Fruit fly (Drosophila melanogaster) whole organism, embryonic: ENCODE data around the gene Ostgamma.

ENCODE experiments used
- Aef1 ChIP-seq: fragments of 200-800 bp; sonication (Bioruptor generic); IDR thresholded peaks from 3 replicates; pipeline ENCODE4 v1.3.6; 2022; ENCODE audit warnings: missing biosample characterization, missing genetic modification characterization
- CG10321 ChIP-seq: fragments of 200-800 bp; sonication (Bioruptor generic); IDR thresholded peaks from 2 replicates; pipeline ENCODE4 v1.3.6; 2022; ENCODE audit warnings: missing biosample characterization, missing genetic modification characterization
- CG10543 ChIP-seq: fragments of 200-800 bp; sonication (Bioruptor generic); optimal IDR thresholded peaks from 3 replicates; lab custom pipeline; 2017; ENCODE audit warnings: missing biosample characterization, mild to moderate bottlenecking, missing genetic modification characterization, moderate library complexity
- CG10565 ChIP-seq: fragments of 200-800 bp; sonication (Bioruptor generic); optimal IDR thresholded peaks from 3 replicates; lab custom pipeline; 2016; ENCODE audit warnings: missing biosample characterization, mild to moderate bottlenecking, missing genetic modification characterization
- CG11398 ChIP-seq: fragments of 200-800 bp; sonication (Bioruptor generic); optimal IDR thresholded peaks from 2 replicates; lab custom pipeline; 2016; ENCODE audit warnings: missing biosample characterization, missing genetic modification characterization
- CG13287 ChIP-seq: fragments of 200-800 bp; sonication (Bioruptor generic); IDR thresholded peaks from 2 replicates; pipeline ENCODE4 v1.3.6; 2022; ENCODE audit warnings: missing biosample characterization, missing genetic modification characterization; ENCODE audit not compliant: partially characterized antibody
- CG14441 ChIP-seq: fragments of 200-800 bp; sonication (Bioruptor generic); IDR thresholded peaks from 2 replicates; pipeline ENCODE4 v1.3.6; 2022; ENCODE audit warnings: missing biosample characterization, missing genetic modification characterization
- CG14710 ChIP-seq: fragments of 200-800 bp; sonication (Bioruptor generic); optimal IDR thresholded peaks from 3 replicates; lab custom pipeline; 2019; ENCODE audit warnings: missing biosample characterization, mild to moderate bottlenecking, missing genetic modification characterization, moderate library complexity
- CG15011 ChIP-seq: fragments of 200-800 bp; sonication (Bioruptor generic); optimal IDR thresholded peaks from 3 replicates; lab custom pipeline; 2018; ENCODE audit warnings: missing biosample characterization, mild to moderate bottlenecking, missing genetic modification characterization
- CG17829 ChIP-seq: fragments of 200-800 bp; optimal IDR thresholded peaks from 2 replicates; lab custom pipeline; 2019; ENCODE audit warnings: missing biosample characterization, mild to moderate bottlenecking, missing genetic modification characterization, moderate library complexity
- CG2116 ChIP-seq: fragments of 200-800 bp; sonication (Bioruptor generic); optimal IDR thresholded peaks from 3 replicates; lab custom pipeline; 2018; ENCODE audit warnings: missing biosample characterization, mild to moderate bottlenecking, missing genetic modification characterization
- CG31224 ChIP-seq: fragments of 200-800 bp; sonication (Bioruptor generic); IDR thresholded peaks from 2 replicates; pipeline ENCODE4 v1.3.6; 2022; ENCODE audit warnings: missing biosample characterization, missing genetic modification characterization
- CG31388 ChIP-seq: fragments of 200-800 bp; sonication (Bioruptor generic); optimal IDR thresholded peaks from 2 replicates; lab custom pipeline; 2016; ENCODE audit warnings: missing biosample characterization, missing genetic modification characterization
- CG32772 ChIP-seq: fragments of 200-800 bp; sonication (Bioruptor generic); IDR thresholded peaks from 2 replicates; pipeline ENCODE4 v1.3.6; 2022; ENCODE audit warnings: missing biosample characterization, missing genetic modification characterization
- CG3838 ChIP-seq: fragments of 200-800 bp; sonication (Bioruptor generic); optimal IDR thresholded peaks from 3 replicates; lab custom pipeline; 2016; ENCODE audit warnings: missing biosample characterization, missing genetic modification characterization
- CG4820 ChIP-seq: fragments of 200-800 bp; sonication (Bioruptor generic); optimal IDR thresholded peaks from 3 replicates; lab custom pipeline; 2016; ENCODE audit warnings: missing biosample characterization, missing genetic modification characterization
- CG5953 ChIP-seq: fragments of 200-800 bp; sonication (Bioruptor generic); IDR thresholded peaks from 2 replicates; pipeline ENCODE4 v1.3.6; 2022; ENCODE audit warnings: missing biosample characterization, missing genetic modification characterization
- CG6791 ChIP-seq: fragments of 200-800 bp; sonication (Bioruptor generic); IDR thresholded peaks from 3 replicates; pipeline ENCODE4 v1.3.6; 2022; ENCODE audit warnings: missing biosample characterization, missing genetic modification characterization; ENCODE audit not compliant: partially characterized antibody
- CG8290 ChIP-seq, 3 experiments: fragments of 200-800 bp; sonication (Bioruptor generic); optimal IDR thresholded peaks; 2 replicates each; lab custom pipeline; 2016 to 2019; ENCODE audit warnings: missing biosample characterization in 3 of 3, missing genetic modification characterization in 3 of 3, mild to moderate bottlenecking in 2 of 3, moderate library complexity in 1 of 3
- D ChIP-seq, 2 experiments: fragments of 200-800 bp in 1 of 2; fragments of >200 bp in 1 of 2; sonication (Bioruptor generic) in 1 of 2; optimal IDR thresholded peaks; 2 replicates in 1 of 2; 3 replicates in 1 of 2; lab custom pipeline; 2017; ENCODE audit warnings: mild to moderate bottlenecking in 1 of 2, missing biosample characterization in 1 of 2, missing genetic modification characterization in 1 of 2, missing genetic modification reagents in 1 of 2
- Doc2 ChIP-seq: fragments of 200-800 bp; sonication (Bioruptor generic); IDR thresholded peaks from 2 replicates; pipeline ENCODE4 v1.3.6; 2022; ENCODE audit warnings: missing biosample characterization, missing genetic modification characterization
- Gsc ChIP-seq: fragments of 200-800 bp; sonication (Bioruptor generic); IDR thresholded peaks from 2 replicates; pipeline ENCODE4 v1.3.6; 2022; ENCODE audit warnings: missing biosample characterization, missing genetic modification characterization
- HLH3B ChIP-seq: fragments of 200-800 bp; sonication (Bioruptor generic); IDR thresholded peaks from 2 replicates; pipeline ENCODE4 v1.3.6; 2022; ENCODE audit warnings: missing biosample characterization, missing genetic modification characterization
- Hand ChIP-seq: fragments of 200-800 bp; sonication (Bioruptor generic); optimal IDR thresholded peaks from 2 replicates; lab custom pipeline; 2017; ENCODE audit warnings: mild to moderate bottlenecking, missing biosample characterization, missing genetic modification reagents, missing genetic modification characterization
- Hr51 ChIP-seq, 2 experiments: fragments of 200-800 bp; sonication (Bioruptor generic); optimal IDR thresholded peaks; 2 replicates in 1 of 2; 3 replicates in 1 of 2; lab custom pipeline; 2016 to 2018; ENCODE audit warnings: missing biosample characterization in 2 of 2, missing genetic modification characterization in 2 of 2, mild to moderate bottlenecking in 1 of 2, moderate library complexity in 1 of 2
- Kr ChIP-seq: fragments of 200-800 bp; sonication (Bioruptor generic); optimal IDR thresholded peaks from 2 replicates; lab custom pipeline; 2017; ENCODE audit warnings: missing biosample characterization, mild to moderate bottlenecking, missing genetic modification characterization
- MBD-R2 ChIP-seq: fragments of 200-800 bp; sonication (Bioruptor generic); IDR thresholded peaks from 2 replicates; pipeline ENCODE4 v1.3.6; 2022; ENCODE audit warnings: missing biosample characterization, missing genetic modification characterization
- MTF-1 ChIP-seq: fragments of 200-800 bp; sonication (Bioruptor generic); optimal IDR thresholded peaks from 2 replicates; lab custom pipeline; 2018; ENCODE audit warnings: missing biosample characterization, mild to moderate bottlenecking, missing genetic modification characterization, borderline replicate concordance
- Nf-YA ChIP-seq: fragments of 200-800 bp; sonication (Bioruptor generic); IDR thresholded peaks from 2 replicates; pipeline ENCODE4 v1.3.6; 2022; ENCODE audit warnings: missing biosample characterization, missing genetic modification characterization
- Optix ChIP-seq: fragments of 200-800 bp; sonication (Bioruptor generic); IDR thresholded peaks from 3 replicates; pipeline ENCODE4 v1.3.6; 2022; ENCODE audit warnings: missing biosample characterization, missing genetic modification characterization
- Ravus ChIP-seq: fragments of 200-800 bp; sonication (Bioruptor generic); IDR thresholded peaks from 2 replicates; pipeline ENCODE4 v1.3.6; 2022; ENCODE audit warnings: missing biosample characterization, missing genetic modification characterization
- bcd ChIP-seq: fragments of 200-800 bp; sonication (Bioruptor generic); optimal IDR thresholded peaks from 2 replicates; lab custom pipeline; 2017; ENCODE audit warnings: missing biosample characterization, mild to moderate bottlenecking, missing genetic modification characterization
- cas ChIP-seq: fragments of 200-800 bp; sonication (Bioruptor generic); IDR thresholded peaks from 2 replicates; pipeline ENCODE4 v1.3.6; 2022; ENCODE audit warnings: missing biosample characterization, missing genetic modification characterization
- chif ChIP-seq, 2 experiments: fragments of 200-800 bp; sonication (Bioruptor generic); optimal IDR thresholded peaks; 3 replicates each; lab custom pipeline; 2016; ENCODE audit warnings: missing biosample characterization in 2 of 2, missing genetic modification characterization in 2 of 2
- dati ChIP-seq: fragments of 200-800 bp; sonication (Bioruptor generic); IDR thresholded peaks from 2 replicates; pipeline ENCODE4 v1.3.6; 2022; ENCODE audit warnings: missing biosample characterization, missing genetic modification characterization
- gem ChIP-seq: fragments of 200-800 bp; sonication (Bioruptor generic); optimal IDR thresholded peaks from 2 replicates; lab custom pipeline; 2019; ENCODE audit warnings: missing biosample characterization, mild to moderate bottlenecking, missing genetic modification characterization, moderate library complexity
- h ChIP-seq: fragments of >200 bp; optimal IDR thresholded peaks from 2 replicates; lab custom pipeline; 2017
- her ChIP-seq: fragments of 200-800 bp; sonication (Bioruptor generic); optimal IDR thresholded peaks from 2 replicates; lab custom pipeline; 2016; ENCODE audit warnings: missing biosample characterization, missing genetic modification characterization
- lilli ChIP-seq: fragments of 200-800 bp; sonication (Bioruptor generic); optimal IDR thresholded peaks from 3 replicates; lab custom pipeline; 2016; ENCODE audit warnings: missing biosample characterization, missing genetic modification characterization
- lov ChIP-seq, 2 experiments: fragments of 200-800 bp in 1 of 2; fragments of >200 bp in 1 of 2; sonication (Bioruptor generic) in 1 of 2; IDR thresholded peaks in 1 of 2; optimal IDR thresholded peaks in 1 of 2; 2 replicates in 1 of 2; 3 replicates in 1 of 2; pipeline versions ENCODE4 v1.3.6 to Lab custom; 2017 to 2022; ENCODE audit warnings: missing biosample characterization in 1 of 2, missing genetic modification characterization in 1 of 2
- peb ChIP-seq: fragments of 200-800 bp; sonication (Bioruptor generic); IDR thresholded peaks from 2 replicates; pipeline ENCODE4 v1.3.6; 2022; ENCODE audit warnings: missing biosample characterization, missing genetic modification characterization
- psq ChIP-seq: fragments of 200-800 bp; sonication (Bioruptor generic); optimal IDR thresholded peaks from 2 replicates; lab custom pipeline; 2017; ENCODE audit warnings: missing biosample characterization, missing genetic modification characterization
- pum ChIP-seq: fragments of 200-800 bp; sonication (Bioruptor generic); optimal IDR thresholded peaks from 2 replicates; lab custom pipeline; 2016; ENCODE audit warnings: missing biosample characterization, missing genetic modification characterization
- sd ChIP-seq: fragments of 200-800 bp; sonication (Bioruptor generic); optimal IDR thresholded peaks from 3 replicates; lab custom pipeline; 2018; ENCODE audit warnings: missing biosample characterization, mild to moderate bottlenecking, missing genetic modification characterization, moderate library complexity
- ssp ChIP-seq: fragments of 200-800 bp; sonication (Bioruptor generic); IDR thresholded peaks from 2 replicates; pipeline ENCODE4 v1.3.6; 2022; ENCODE audit warnings: missing biosample characterization, missing genetic modification characterization
- trem ChIP-seq: fragments of 200-800 bp; optimal IDR thresholded peaks from 3 replicates; lab custom pipeline; 2019; ENCODE audit warnings: missing biosample characterization, mild to moderate bottlenecking, missing genetic modification characterization, moderate library complexity
- trh ChIP-seq: fragments of 200-800 bp; sonication (Bioruptor generic); optimal IDR thresholded peaks from 2 replicates; lab custom pipeline; 2016; ENCODE audit warnings: missing biosample characterization, missing genetic modification characterization
- tx ChIP-seq: fragments of 200-800 bp; sonication (Bioruptor generic); optimal IDR thresholded peaks from 2 replicates; lab custom pipeline; 2016; ENCODE audit warnings: missing biosample characterization, missing genetic modification characterization
- vfl ChIP-seq: fragments of 200-800 bp; sonication (Bioruptor generic); optimal IDR thresholded peaks from 2 replicates; lab custom pipeline; 2016; ENCODE audit warnings: missing biosample characterization, missing genetic modification characterization
- vvl ChIP-seq: fragments of 200-800 bp; sonication (Bioruptor generic); IDR thresholded peaks from 2 replicates; pipeline ENCODE4 v1.3.6; 2022; ENCODE audit warnings: missing biosample characterization, missing genetic modification characterization

The Ostgamma gene

dm6 chr2L:8307817-8308551 is at the start of gene Ostgamma, which contains the start of gene Mettl14 (continued):
- TF ChIP-seq Kr (GFP tag; lab: Kevin White, UChicago) = no peak
- no peak for TF ChIP-seq CG6791 (GFP tag; lab: Robert Waterston, UW)
- no peak for TF ChIP-seq her (GFP tag; lab: Kevin White, UChicago)
- TF ChIP-seq dati (GFP tag; lab: Robert Waterston, UW) = no peak
- TF ChIP-seq MBD-R2 = peak; percentile 52
- TF ChIP-seq tx = no peak
- no peak for TF ChIP-seq D (optimal IDR thresholded peaks at IDR 0.05; lab: Kevin White, UChicago)
- TF ChIP-seq D (GFP tag; optimal IDR thresholded peaks at IDR 0.05; lab: Kevin White, UChicago) = no peak
- no peak for TF ChIP-seq CG4820 (GFP tag; lab: Kevin White, UChicago)
- TF ChIP-seq HLH3B = no peak
- TF ChIP-seq Aef1 (GFP tag; lab: Robert Waterston, UW) = no peak
- no peak for TF ChIP-seq CG3838 (GFP tag; lab: Kevin White, UChicago)
- no peak for TF ChIP-seq cas (GFP tag; lab: Robert Waterston, UW)
- no peak for TF ChIP-seq CG10321 (GFP tag; lab: Robert Waterston, UW)
- TF ChIP-seq CG5953 (GFP tag; lab: Robert Waterston, UW) = no peak
- TF ChIP-seq CG11398 = no peak
- peak; percentile 36 for TF ChIP-seq trem (tag; lab: Kevin White, UChicago)
- TF ChIP-seq CG14441 (GFP tag; lab: Robert Waterston, UW) = no peak
- no peak for TF ChIP-seq vvl
- TF ChIP-seq Ravus = no peak
- TF ChIP-seq lov (optimal IDR thresholded peaks at IDR 0.05; lab: Kevin White, UChicago) = no peak
- TF ChIP-seq lov (GFP tag; IDR thresholded peaks at IDR 0.05; lab: Robert Waterston, UW) = no peak
- no peak for TF ChIP-seq bcd (GFP tag; lab: Kevin White, UChicago)
- no peak for TF ChIP-seq CG8290 (GFP tag; optimal IDR thresholded peaks at IDR 0.05; lab: Kevin White, UChicago)
- no peak for TF ChIP-seq CG8290 (tag; optimal IDR thresholded peaks at IDR 0.05; lab: Kevin White, UChicago)
- TF ChIP-seq peb (GFP tag; lab: Robert Waterston, UW) = no peak
- no peak for TF ChIP-seq CG10543
- no peak for TF ChIP-seq gem (tag; lab: Kevin White, UChicago)
- TF ChIP-seq ssp (GFP tag; lab: Robert Waterston, UW) = no peak
- no peak for TF ChIP-seq h (lab: Kevin White, UChicago)
- no peak for TF ChIP-seq Optix
- TF ChIP-seq lilli (GFP tag; lab: Kevin White, UChicago) = peak; percentile 38
- TF ChIP-seq Nf-YA (GFP tag; lab: Robert Waterston, UW) = no peak
- TF ChIP-seq CG15011 = no peak
- no peak for TF ChIP-seq MTF-1 (GFP tag; lab: Kevin White, UChicago)
- no peak for TF ChIP-seq CG32772
- no peak for TF ChIP-seq CG10565 (GFP tag; lab: Kevin White, UChicago)
- TF ChIP-seq CG17829 (tag; lab: Kevin White, UChicago) = peak; percentile 41
- TF ChIP-seq CG31224 (GFP tag; lab: Robert Waterston, UW) = no peak
- TF ChIP-seq CG13287 = peak; percentile 89
- no peak for TF ChIP-seq psq (GFP tag; lab: Kevin White, UChicago)
- TF ChIP-seq CG31388 (GFP tag; lab: Kevin White, UChicago) = no peak
- no peak for TF ChIP-seq Gsc (GFP tag; lab: Robert Waterston, UW)
- TF ChIP-seq chif (GFP tag; optimal IDR thresholded peaks at IDR 0.05; lab: Kevin White, UChicago) = no peak
- peak; percentile 54 for TF ChIP-seq sd (tag; lab: Kevin White, UChicago)
- no peak for TF ChIP-seq Hr51 (GFP tag; optimal IDR thresholded peaks at IDR 0.05; lab: Kevin White, UChicago)
- TF ChIP-seq pum = no peak
- no peak for TF ChIP-seq vfl
- peak; percentile 91 for TF ChIP-seq CG2116 (GFP tag; lab: Kevin White, UChicago)
- peak; percentile 70 for TF ChIP-seq CG14710 (tag; lab: Kevin White, UChicago)
- TF ChIP-seq Hand = no peak
- TF ChIP-seq Doc2 = no peak
- no peak for TF ChIP-seq trh (GFP tag; lab: Kevin White, UChicago)
